Fruit fly (Drosophila melanogaster) whole organism, larva: ENCODE measurements around the gene Ugt35E1.

Experiments
- noc ChIP-seq: fragments of 200-800 bp; sonication (Bioruptor generic); optimal IDR thresholded peaks from 3 replicates; lab custom pipeline; 2019; ENCODE audit warnings: missing biosample characterization, mild to moderate bottlenecking, missing genetic modification characterization, moderate library complexity

Ugt35E1 gene

DNA sequence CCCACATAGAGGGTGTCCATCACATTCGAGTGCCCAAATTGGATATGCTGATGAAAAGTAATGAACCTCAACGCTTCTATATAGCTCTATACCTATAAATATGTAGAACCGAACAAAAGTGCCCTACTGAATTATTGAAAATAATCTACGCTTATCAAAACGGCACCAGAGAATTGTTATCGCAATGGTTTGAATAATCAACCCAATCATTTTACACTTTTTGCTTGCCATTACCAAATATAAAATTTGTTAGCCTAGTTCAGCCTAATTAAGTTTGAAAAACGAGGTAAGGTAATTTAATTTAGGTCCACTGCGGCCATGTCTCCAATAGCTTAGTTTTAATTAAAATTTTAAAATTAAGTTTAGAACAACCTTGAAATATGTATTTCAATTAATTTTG, 9.9 kb upstream of the Ugt35E1 start:
- no peak for TF ChIP-seq noc

DNA sequence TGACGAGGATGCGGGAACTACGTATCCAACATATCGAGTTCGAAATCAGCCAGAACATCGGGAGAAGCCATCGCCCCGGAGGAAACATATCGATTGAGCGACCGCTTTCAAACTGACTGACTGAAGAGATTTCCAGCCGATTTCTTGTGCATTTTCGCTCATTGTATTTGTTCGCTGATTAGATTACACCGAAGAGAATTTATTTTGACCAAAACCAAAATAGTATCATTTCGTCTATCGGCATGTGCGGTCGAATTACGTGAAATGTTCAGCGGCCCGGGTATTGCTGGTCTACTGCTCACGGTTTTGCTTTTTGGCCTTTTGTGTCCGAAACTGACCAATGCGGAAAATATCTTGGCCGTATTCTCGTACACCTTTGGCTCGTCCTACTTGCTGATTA, 9.4 kb upstream of the Ugt35E1 start, which contains the start of the genes Ugt304A1 and Ugt303A1:
TSS of gene Ugt304A1 (minus strand) at position 101 of the 400 bp plus-strand sequence.
TSS of gene Ugt303A1 (plus strand) at position 222 of the 400 bp plus-strand sequence.
- TF ChIP-seq noc, result no peak

DNA sequence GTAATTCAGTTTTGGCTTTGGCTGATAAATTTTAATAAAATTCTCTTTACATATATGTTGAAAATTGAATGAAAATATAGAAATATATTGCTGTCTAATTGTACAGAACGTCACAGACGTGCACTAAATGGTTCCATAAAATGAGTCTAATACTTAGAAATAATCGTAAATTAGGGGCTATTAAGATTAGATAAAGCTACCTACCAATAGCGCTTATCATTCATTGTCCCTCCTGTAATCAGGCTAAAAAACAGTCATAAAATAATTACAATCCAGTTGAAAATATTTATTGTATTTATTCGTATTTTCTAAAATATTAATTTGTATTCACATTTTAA, 7.3 kb upstream of the Ugt35E1 start:
- TF ChIP-seq noc, result peak; percentile 37

DNA sequence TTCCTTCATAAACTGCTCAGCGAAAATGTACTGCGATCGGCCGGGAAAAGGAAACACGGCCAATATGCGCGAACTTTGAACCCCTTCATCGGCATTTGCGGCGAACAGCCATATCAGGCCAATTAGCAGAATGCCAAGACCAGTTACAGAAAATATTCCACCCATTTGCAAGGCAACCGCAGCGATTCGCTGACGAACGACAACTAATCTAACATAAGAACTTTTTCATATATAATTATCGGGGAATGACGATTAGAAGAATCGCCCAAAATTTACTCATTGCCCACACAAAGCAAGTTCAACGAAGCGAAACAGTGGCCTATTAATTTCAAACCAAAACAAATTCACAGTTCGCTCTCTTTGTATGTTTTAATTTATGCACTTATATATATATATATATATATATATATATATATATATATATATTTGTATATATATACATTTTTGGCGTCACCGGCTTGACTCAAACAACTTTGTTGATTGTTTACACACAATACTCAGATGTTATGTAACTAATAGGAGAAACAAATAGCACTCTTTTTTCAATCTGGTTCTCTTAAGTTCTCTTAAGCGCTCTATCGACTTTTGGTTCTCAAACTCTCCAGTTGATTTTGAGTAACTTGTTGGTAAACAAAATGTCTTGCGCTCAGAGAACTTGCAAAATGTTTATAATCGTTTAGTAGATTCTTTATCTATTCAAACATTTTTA, 6.7 kb upstream of the Ugt35E1 start, which contains the start of gene Ugt35A1:
TSS of gene Ugt35A1 (minus strand) at position 205 of the 709 bp plus-strand sequence.
- TF ChIP-seq noc, result no peak

DNA sequence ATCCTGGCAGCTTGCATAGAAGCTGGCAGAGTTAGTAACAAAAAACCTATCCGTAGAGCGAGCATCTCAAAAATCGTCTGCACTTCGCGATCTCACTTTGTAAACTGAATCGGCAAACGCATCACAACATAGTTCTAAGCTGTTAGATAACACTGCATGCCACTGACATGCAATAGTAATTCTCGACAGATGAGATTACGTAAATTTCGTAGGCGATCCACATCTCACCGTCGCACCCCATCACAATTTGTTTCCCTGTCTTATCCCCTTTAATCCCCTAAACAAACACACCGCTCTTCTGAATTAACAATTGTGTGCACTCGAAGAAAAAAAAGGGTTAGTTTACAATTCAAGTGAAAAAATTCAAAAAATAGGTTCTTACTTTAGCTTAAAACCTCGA, 4.3 kb upstream of the Ugt35E1 start, which contains the start of gene Ugt35B1:
TSS of gene Ugt35B1 (minus strand) at position 101 of the 400 bp plus-strand sequence.
- no peak for TF ChIP-seq noc

DNA sequence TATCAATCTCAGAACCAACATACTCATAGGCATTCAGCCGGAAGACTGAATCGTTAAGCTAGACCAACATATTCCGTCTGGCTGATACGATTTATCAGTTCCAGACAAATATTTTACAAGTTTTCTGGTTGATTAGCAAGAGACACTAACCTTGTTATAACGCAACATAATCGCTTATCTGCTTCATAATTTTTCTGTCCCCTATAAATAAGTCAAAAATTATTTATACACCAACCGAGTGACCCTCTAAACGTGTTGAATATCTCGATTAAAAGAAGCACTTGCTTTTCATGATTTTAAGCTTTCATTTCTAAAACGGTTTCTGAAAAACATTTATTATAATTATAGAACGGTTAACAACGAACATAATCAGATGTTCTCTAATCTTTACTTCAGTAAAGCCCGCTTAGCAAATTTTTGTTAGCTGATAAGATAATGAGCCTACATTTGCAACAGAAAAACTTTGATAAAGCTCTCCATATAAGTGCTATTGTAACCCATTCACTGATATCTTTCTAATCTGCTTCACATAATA, 2.1 kb upstream of the Ugt35E1 start, which contains the start of gene Ugt35E2:
TSS of gene Ugt35E2 (minus strand) at position 51 of the 535 bp plus-strand sequence.
- TF ChIP-seq noc, result no peak

DNA sequence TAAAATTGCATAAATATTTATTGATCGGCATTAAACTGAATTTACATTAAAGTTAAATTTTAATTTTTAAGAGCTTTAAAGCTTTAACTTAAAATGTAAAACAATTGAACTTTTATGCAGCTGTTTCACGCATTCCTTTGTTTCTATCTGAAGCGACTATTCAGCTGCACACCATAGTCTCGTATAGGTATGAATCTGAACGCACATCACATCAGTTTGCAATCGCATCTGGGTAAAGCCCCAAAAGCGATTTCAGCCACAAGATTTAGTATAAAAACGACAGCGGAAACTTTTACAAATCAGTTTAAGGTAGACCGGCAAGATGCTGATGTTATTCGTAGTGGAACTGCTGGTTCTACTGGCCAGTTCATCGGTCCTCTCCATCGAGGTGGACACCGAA, 5.0 kb downstream of the Ugt35E1 start, which contains the start of gene CG4757:
TSS of gene CG4757 (plus strand) at position 301 of the 400 bp plus-strand sequence.
- TF ChIP-seq noc, result no peak

DNA sequence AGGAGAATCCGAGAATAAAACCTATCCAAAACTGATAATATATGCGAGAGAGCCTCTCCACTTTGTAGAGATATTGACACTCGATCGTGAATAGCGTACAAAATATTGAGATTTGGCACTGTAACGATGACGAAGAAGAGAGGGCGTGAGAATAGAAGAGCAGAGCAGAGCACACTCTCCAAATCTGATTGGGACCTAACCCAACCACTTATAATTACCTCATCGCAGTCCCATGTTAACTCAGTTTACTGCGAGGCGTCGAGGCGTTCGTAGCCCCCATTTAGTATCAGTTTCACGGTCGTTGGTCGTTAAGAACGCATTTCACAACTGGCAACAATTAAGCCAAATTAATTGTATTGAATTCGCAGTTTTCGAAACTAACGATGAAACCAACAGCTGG, 9.0 kb downstream of the Ugt35E1 start, which contains the start of gene Ugt302C1:
TSS of gene Ugt302C1 (plus strand) at position 241 of the 400 bp plus-strand sequence.
- TF ChIP-seq noc, result peak; percentile 1

DNA sequence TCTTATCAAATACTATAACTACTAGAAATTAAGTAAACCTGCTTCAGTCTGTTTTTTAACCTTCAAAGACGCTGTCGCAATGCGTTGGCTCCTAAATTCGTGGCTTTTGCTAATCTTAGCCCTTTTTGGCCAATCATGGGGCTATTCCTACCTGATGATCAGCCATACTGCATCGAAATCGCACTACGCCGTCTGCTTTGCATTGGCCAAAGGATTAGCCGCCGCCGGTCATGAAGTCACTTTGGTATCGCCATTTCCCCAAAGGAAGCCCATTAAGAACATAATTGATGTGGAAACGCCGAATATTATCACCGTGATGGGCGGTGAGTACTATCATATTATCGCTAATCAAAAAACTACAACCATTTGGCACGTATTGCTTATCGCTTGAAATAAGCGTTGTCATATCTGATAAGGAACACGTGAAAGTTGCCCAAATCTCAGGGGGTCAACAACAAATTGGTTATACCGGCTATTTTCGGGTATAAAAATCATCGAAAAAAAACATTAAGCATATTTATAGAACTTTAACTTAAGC, 11.2 kb downstream of the Ugt35E1 start, which contains the start of gene Ugt302E1:
TSS of gene Ugt302E1 (plus strand) at position 51 of the 538 bp plus-strand sequence.
- no peak for TF ChIP-seq noc

DNA sequence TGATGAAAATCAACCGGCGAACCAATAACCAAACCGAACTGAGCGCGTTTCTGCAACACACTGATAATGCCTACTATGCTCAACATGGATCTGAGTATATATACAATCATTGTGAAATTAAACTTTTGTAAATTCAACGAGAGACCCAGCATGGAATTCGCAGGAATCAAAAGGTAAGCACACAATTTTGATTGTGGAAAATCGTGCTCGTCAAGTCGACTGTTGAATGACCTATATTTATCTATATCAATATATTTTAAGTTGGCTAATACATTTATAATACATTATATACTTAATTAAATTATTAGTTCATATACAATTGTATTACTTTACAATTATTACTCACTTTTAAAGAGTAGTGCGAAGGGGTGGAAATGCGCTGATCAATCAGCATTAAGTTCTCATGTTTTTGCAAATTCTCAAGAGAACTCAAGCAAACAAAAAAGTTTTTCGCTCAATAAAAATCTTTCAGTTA, 12.0 kb downstream of the Ugt35E1 start, which contains the start of gene Ugt302K1:
TSS of gene Ugt302K1 (minus strand) at position 51 of the 475 bp plus-strand sequence.
- TF ChIP-seq noc, result no peak

DNA sequence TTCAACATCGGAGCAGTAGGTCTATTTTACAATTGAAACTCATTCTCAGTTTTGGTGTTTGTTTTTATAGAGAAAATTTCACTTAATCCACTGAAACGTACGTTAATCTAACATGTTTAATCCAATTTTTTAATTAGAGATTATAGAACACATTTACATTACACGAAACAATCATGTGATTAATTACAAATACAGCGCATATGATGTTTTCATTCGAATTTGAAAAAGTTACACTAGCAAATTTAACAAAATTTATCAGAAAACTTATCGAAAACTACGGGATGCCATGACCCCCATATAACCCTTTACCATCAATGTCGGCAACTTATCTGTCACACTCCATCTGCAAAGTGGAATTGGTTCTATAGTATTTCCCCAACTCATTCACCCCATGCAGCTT, 20.7 kb downstream of the Ugt35E1 start, which contains the start of gene CheA86a:
TSS of gene CheA86a (minus strand) at position 101 of the 400 bp plus-strand sequence.
- no peak for TF ChIP-seq noc

DNA sequence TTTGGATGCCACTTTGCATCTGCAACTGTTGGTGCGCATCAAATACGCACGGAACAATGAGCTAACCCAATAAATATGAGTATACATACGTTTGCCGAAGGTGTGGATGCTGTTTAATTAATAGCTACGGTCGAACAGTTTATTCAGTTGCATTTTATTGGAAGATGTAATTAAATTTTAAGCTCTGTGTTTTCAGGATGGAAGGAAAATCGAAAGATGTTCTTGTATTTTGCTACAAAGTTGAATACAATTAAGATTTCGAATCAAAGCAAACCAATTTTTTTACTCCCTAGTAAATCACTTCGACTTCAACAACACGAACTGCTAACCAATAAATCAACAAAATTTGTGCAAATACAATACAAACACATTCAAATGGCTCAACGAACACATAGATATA, 29.0 kb downstream of the Ugt35E1 start, which contains the start of gene mAcon2:
TSS of gene mAcon2 (plus strand) at position 301 of the 400 bp plus-strand sequence.
- no peak for TF ChIP-seq noc

DNA sequence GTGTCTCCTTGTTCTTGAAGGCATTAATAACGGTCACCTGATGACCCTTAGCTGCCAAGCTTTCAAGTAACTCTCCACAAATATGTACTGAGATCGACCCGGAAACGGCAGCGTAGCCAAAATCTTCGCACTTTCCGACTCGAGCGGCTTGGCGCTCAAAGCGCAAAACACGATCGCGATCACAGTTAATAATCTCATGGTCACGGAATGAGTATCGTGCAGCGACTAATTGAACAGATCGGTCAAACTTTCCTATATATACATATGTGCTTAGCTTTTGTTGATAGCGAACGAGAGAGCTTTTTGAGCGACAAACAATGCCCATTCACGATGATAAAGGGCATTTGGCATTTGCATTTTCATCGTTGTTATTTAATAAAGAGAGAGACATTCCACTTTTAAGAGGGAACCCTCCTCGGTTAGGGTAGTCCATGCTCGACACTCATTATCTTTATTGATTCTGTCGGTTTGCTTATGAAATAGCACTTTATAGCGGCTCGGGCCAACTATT, 37.7 kb downstream of the Ugt35E1 start, which contains the start of gene Ugt35C1:
TSS of gene Ugt35C1 (minus strand) at position 213 of the 511 bp plus-strand sequence.
- no peak for TF ChIP-seq noc

DNA sequence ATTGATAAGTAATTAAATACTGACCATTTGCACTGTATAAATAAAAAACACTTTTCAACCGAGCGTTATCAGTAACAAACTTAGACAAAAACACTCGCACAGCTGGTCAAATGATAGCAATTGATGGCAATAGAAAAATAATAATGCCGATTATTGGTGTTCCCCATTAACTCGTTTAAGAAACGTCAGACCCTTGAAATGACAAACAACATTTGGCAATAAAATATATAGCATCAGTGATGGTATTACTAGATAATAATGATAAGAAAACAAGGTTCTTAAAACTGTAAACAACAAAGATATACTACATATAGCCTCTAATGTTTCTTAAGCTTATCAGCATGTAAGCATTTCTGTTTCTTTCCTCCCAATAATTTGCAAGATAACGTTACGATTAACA, 39.5 kb downstream of the Ugt35E1 start:
- peak; percentile 25 for TF ChIP-seq noc

DNA sequence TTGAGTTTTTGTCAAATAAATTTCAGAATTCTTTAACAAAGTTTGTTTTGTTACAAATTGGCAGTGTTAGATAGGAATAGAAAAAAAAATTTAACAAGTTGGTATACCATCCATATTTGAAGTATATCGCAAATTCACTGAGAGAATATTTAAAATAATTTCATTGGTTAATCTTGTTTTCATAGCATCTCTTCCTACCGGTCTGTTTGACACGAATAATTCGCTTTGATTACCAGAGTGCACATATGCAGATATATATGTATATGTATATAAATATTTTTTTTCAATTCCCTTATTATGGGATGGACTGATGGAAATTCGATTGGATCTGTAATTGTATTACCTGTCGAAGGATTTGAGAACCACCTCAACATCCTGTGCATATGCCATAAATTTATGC, 50.3 kb downstream of the Ugt35E1 start, which contains the start of gene SdhCL:
TSS of gene SdhCL (minus strand) at position 101 of the 400 bp plus-strand sequence.
- no peak for TF ChIP-seq noc
